Fruit fly (Drosophila melanogaster): Measurements from ENCODE around the gene lectin-29Ca.

The lectin-29Ca gene

dm6 chr2L:8381508-8382036, 12.5 kb downstream of the lectin-29Ca start, which contains the start of gene AlaRS:
Gene AlaRS (minus strand): TSS chr2L:8381764.
- TF ChIP-seq psq (optimal IDR thresholded peaks at IDR 0.05) (no peak), ttk (optimal IDR thresholded peaks at IDR 0.05) (no peak), h (optimal IDR thresholded peaks at IDR 0.05) (no peak), Sin3A (optimal IDR thresholded peaks at IDR 0.05) (no peak), insv (optimal IDR thresholded peaks at IDR 0.05) (no peak)

- no peak for TF ChIP-seq psq (optimal IDR thresholded peaks at IDR 0.05)
- TF ChIP-seq Myc (optimal IDR thresholded peaks at IDR 0.05) = no peak
- TF ChIP-seq ttk (optimal IDR thresholded peaks at IDR 0.05) = no peak
- no peak for TF ChIP-seq Sin3A (optimal IDR thresholded peaks at IDR 0.05)
- TF ChIP-seq h (optimal IDR thresholded peaks at IDR 0.05) = no peak
- TF ChIP-seq insv (optimal IDR thresholded peaks at IDR 0.05) = no peak
These were observed 17.4 kb downstream of the lectin-29Ca start, which contains the start of the genes CG13390 and CG17294 for dm6 chr2L:8376717-8377116. Gene CG13390 (minus strand): TSS chr2L:8376797. Gene CG17294 (plus strand): TSS chr2L:8377035.

- no peak for TF ChIP-seq insv (optimal IDR thresholded peaks at IDR 0.05)
- TF ChIP-seq ttk (optimal IDR thresholded peaks at IDR 0.05) = no peak
- TF ChIP-seq h (optimal IDR thresholded peaks at IDR 0.05) = no peak
These were observed 19.8 kb downstream of the lectin-29Ca start, which contains the start of gene Wdr82 for dm6 chr2L:8374235-8374634. Gene Wdr82 (plus strand): TSS chr2L:8374461.

- TF ChIP-seq insv (optimal IDR thresholded peaks at IDR 0.05) (no peak), Sin3A (optimal IDR thresholded peaks at IDR 0.05) (no peak), ttk (optimal IDR thresholded peaks at IDR 0.05) (no peak), psq (optimal IDR thresholded peaks at IDR 0.05) (no peak), h (optimal IDR thresholded peaks at IDR 0.05) (no peak), Myc (optimal IDR thresholded peaks at IDR 0.05) (no peak)
These were observed 21.8 kb downstream of the lectin-29Ca start for dm6 chr2L:8372248-8372647.

- TF ChIP-seq psq (optimal IDR thresholded peaks at IDR 0.05) (no peak), ttk (optimal IDR thresholded peaks at IDR 0.05) (no peak), Sin3A (optimal IDR thresholded peaks at IDR 0.05) (no peak), Myc (optimal IDR thresholded peaks at IDR 0.05) (no peak), h (optimal IDR thresholded peaks at IDR 0.05) (no peak), insv (optimal IDR thresholded peaks at IDR 0.05) (no peak)
These were observed 22.6 kb downstream of the lectin-29Ca start for dm6 chr2L:8371354-8371937.

- no peak for TF ChIP-seq Myc (optimal IDR thresholded peaks at IDR 0.05)
- no peak for TF ChIP-seq ttk (optimal IDR thresholded peaks at IDR 0.05)
- no peak for TF ChIP-seq insv (optimal IDR thresholded peaks at IDR 0.05)
These were observed 23.4 kb downstream of the lectin-29Ca start, which contains the start of gene CG17292 for dm6 chr2L:8370364-8371326. Gene CG17292 (plus strand): TSS chr2L:8370454.

- TF ChIP-seq ttk (optimal IDR thresholded peaks at IDR 0.05) (no peak), Sin3A (optimal IDR thresholded peaks at IDR 0.05) (no peak), Myc (optimal IDR thresholded peaks at IDR 0.05) (no peak)
These were observed 28.1 kb downstream of the lectin-29Ca start, which contains the start of gene Pp2A-29B for dm6 chr2L:8365701-8366643. Gene Pp2A-29B (plus strand): TSS chr2L:8366038.

dm6 chr2L:8364006-8364956, 29.8 kb downstream of the lectin-29Ca start, which contains the start of the genes RpS13 and CSN8:
Gene RpS13 (minus strand): TSS chr2L:8364662.
Gene CSN8 (plus strand): TSS chr2L:8364855.
- no peak for TF ChIP-seq Myc (optimal IDR thresholded peaks at IDR 0.05)
- no peak for TF ChIP-seq psq (optimal IDR thresholded peaks at IDR 0.05)
- TF ChIP-seq insv (optimal IDR thresholded peaks at IDR 0.05) = no peak
- TF ChIP-seq ttk (optimal IDR thresholded peaks at IDR 0.05) = no peak
- TF ChIP-seq Sin3A (optimal IDR thresholded peaks at IDR 0.05) = no peak
- no peak for TF ChIP-seq h (optimal IDR thresholded peaks at IDR 0.05)

- TF ChIP-seq Myc (optimal IDR thresholded peaks at IDR 0.05) (no peak), insv (optimal IDR thresholded peaks at IDR 0.05) (no peak), h (optimal IDR thresholded peaks at IDR 0.05) (no peak), ttk (optimal IDR thresholded peaks at IDR 0.05) (no peak), Sin3A (optimal IDR thresholded peaks at IDR 0.05) (no peak), psq (optimal IDR thresholded peaks at IDR 0.05) (no peak)
These were observed 31.2 kb downstream of the lectin-29Ca start for dm6 chr2L:8362955-8363285.

dm6 chr2L:8362273-8362954, 31.7 kb downstream of the lectin-29Ca start, which contains the start of gene CG7627:
Gene CG7627 (minus strand): TSS chr2L:8362469.
- no peak for TF ChIP-seq Myc (optimal IDR thresholded peaks at IDR 0.05)
- no peak for TF ChIP-seq ttk (optimal IDR thresholded peaks at IDR 0.05)
- no peak for TF ChIP-seq insv (optimal IDR thresholded peaks at IDR 0.05)
- no peak for TF ChIP-seq Sin3A (optimal IDR thresholded peaks at IDR 0.05)
- no peak for TF ChIP-seq psq (optimal IDR thresholded peaks at IDR 0.05)
- TF ChIP-seq h (optimal IDR thresholded peaks at IDR 0.05) = no peak
